Worm (Caenorhabditis elegans) whole organism, mixed stage, embryonic: ENCODE results near the gene T27E7.9.

ENCODE experiments used
- ceh-83 ChIP-seq: fragments of 200-800 bp; sonication (Bioruptor generic); optimal IDR thresholded peaks from 2 replicates; lab custom pipeline; 2018; ENCODE audit warnings: mild to moderate bottlenecking, missing genetic modification characterization, missing compliant biosample characterization
- ces-1 ChIP-seq: fragments of 150-350 bp; optimal IDR thresholded peaks from 2 replicates; lab custom pipeline; 2014; ENCODE audit warnings: missing biosample characterization, missing genetic modification reagents, missing genetic modification characterization
- elt-3 ChIP-seq: fragments of 150-350 bp; optimal IDR thresholded peaks from 2 replicates; lab custom pipeline; 2014; ENCODE audit warnings: missing biosample characterization, missing genetic modification characterization
- lsy-2 ChIP-seq: fragments of 150-350 bp; optimal IDR thresholded peaks from 2 replicates; lab custom pipeline; 2014; ENCODE audit warnings: missing biosample characterization, missing genetic modification characterization
- nhr-237 ChIP-seq: fragments of 150-350 bp; optimal IDR thresholded peaks from 2 replicates; lab custom pipeline; 2014; ENCODE audit warnings: missing biosample characterization, missing genetic modification characterization
- pha-4 ChIP-seq: fragments of 150-350 bp; optimal IDR thresholded peaks from 2 replicates; lab custom pipeline; 2018; ENCODE audit warnings: missing biosample characterization, missing genetic modification reagents, missing genetic modification characterization
- sem-2 ChIP-seq: fragments of 200-800 bp; sonication (Bioruptor generic); optimal IDR thresholded peaks from 2 replicates; lab custom pipeline; 2018; ENCODE audit warnings: mild to moderate bottlenecking, missing genetic modification characterization, missing compliant biosample characterization

DNA sequence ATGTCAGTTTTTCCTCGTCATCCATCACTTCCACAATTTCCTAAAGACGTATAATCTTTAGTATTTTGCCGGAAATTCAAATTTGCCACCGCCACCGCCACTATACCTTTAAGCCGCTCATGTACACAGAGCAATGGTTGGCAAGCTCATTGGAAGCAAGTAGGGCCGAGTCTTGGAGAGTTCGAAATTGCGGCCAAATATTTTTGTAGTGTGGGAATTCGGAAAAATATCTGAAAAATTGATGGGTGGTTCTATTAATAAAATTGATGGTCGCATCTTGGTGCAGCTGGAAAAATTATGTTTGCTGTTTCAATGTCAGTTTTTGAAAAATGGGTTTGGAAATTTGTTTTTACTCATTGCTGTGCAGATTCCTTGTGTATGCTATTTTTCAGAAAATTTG is 22.4 kb upstream of the T27E7.9 start:
- no peak for TF ChIP-seq elt-3 (tag; lab: Kevin White, UChicago)
- no peak for TF ChIP-seq ceh-83 (GFP tag; lab: Kevin White, UChicago)
- no peak for TF ChIP-seq nhr-237 (tag; lab: Kevin White, UChicago)
- no peak for TF ChIP-seq ces-1
- TF ChIP-seq sem-2, result no peak
- TF ChIP-seq pha-4 (tag; lab: Kevin White, UChicago), result no peak
- no peak for TF ChIP-seq lsy-2
